Worm (Caenorhabditis elegans) whole organism, L4 larva: ENCODE results near the gene hpo-31.

Experiments used
- F10B5.3 ChIP-seq: sonication (generic microtip); optimal IDR thresholded peaks from 2 replicates; lab custom pipeline; 2016; ENCODE audit warnings: mild to moderate bottlenecking, missing genetic modification characterization, missing compliant biosample characterization
- F44E2.7 ChIP-seq: fragments of 200-800 bp; sonication (Bioruptor generic); IDR thresholded peaks from 2 replicates; pipeline ENCODE4 v2.1.2; 2022; ENCODE audit warnings: missing genetic modification characterization, missing compliant biosample characterization
- F49E8.2 ChIP-seq: sonication (generic microtip); optimal IDR thresholded peaks from 2 replicates; lab custom pipeline; 2016; ENCODE audit warnings: missing compliant biosample characterization, mild to moderate bottlenecking, missing genetic modification characterization, borderline replicate concordance
- T20F7.1 ChIP-seq: fragments of 200-800 bp; sonication (Bioruptor generic); optimal IDR thresholded peaks from 2 replicates; lab custom pipeline; 2018; ENCODE audit warnings: mild to moderate bottlenecking, missing genetic modification characterization, missing compliant biosample characterization
- Y5F2A.4 ChIP-seq: fragments of 200-800 bp; sonication (Bioruptor generic); optimal IDR thresholded peaks from 2 replicates; lab custom pipeline; 2018; ENCODE audit warnings: mild to moderate bottlenecking, missing genetic modification characterization, missing compliant biosample characterization
- aha-1 ChIP-seq: fragments of 150-350 bp; peaks from one replicate; lab custom pipeline; 2014; ENCODE audit warnings: missing biosample characterization, missing genetic modification characterization
- arid-1 ChIP-seq: fragments of 200-800 bp; sonication (Bioruptor generic); conservative IDR thresholded peaks from 2 replicates; pipeline ENCODE4 v1.3.6; 2022; ENCODE audit warnings: missing genetic modification reagents, missing genetic modification characterization, missing compliant biosample characterization
- attf-4 ChIP-seq: sonication (generic microtip); optimal IDR thresholded peaks from 3 replicates; lab custom pipeline; 2017; ENCODE audit warnings: missing biosample characterization, missing genetic modification characterization
- ceh-44 ChIP-seq: fragments of 200-800 bp; sonication (Bioruptor generic); IDR thresholded peaks from 2 replicates; pipeline ENCODE4 v1.3.6; 2022; ENCODE audit warnings: missing genetic modification reagents, missing genetic modification characterization, missing compliant biosample characterization
- ctbp-1 ChIP-seq: fragments of 200-800 bp; sonication (Bioruptor generic); IDR thresholded peaks from 2 replicates; pipeline ENCODE4 v1.3.6; 2022; ENCODE audit warnings: missing genetic modification reagents, missing genetic modification characterization, missing compliant biosample characterization
- daf-16 ChIP-seq, 3 experiments: sonication (generic microtip); optimal IDR thresholded peaks; 2 replicates each; lab custom pipeline; 2016 to 2017; ENCODE audit warnings: missing genetic modification characterization in 3 of 3, missing genetic modification reagents in 3 of 3, mild to moderate bottlenecking in 2 of 3, missing compliant biosample characterization in 2 of 3, missing biosample characterization in 1 of 3, moderate library complexity in 1 of 3
- dmd-6 ChIP-seq: fragments of 200-800 bp; sonication (Bioruptor generic); IDR thresholded peaks from 2 replicates; pipeline ENCODE4 v1.3.6; 2022; ENCODE audit warnings: missing genetic modification reagents, missing genetic modification characterization, missing compliant biosample characterization
- dpl-1 ChIP-seq: fragments of 150-350 bp; optimal IDR thresholded peaks from 2 replicates; lab custom pipeline; 2014; ENCODE audit warnings: missing biosample characterization, missing genetic modification reagents, missing genetic modification characterization
- duxl-1 ChIP-seq: sonication (generic microtip); optimal IDR thresholded peaks from 2 replicates; lab custom pipeline; 2016; ENCODE audit warnings: mild to moderate bottlenecking, missing genetic modification characterization, moderate library complexity, missing compliant biosample characterization; ENCODE audit not compliant: poor library complexity
- egl-43 ChIP-seq: fragments of 200-800 bp; sonication (Bioruptor generic); IDR thresholded peaks from 2 replicates; pipeline ENCODE4 v1.3.6; 2022; ENCODE audit warnings: missing genetic modification reagents, missing genetic modification characterization, missing compliant biosample characterization
- fos-1 ChIP-seq: fragments of 150-350 bp; optimal IDR thresholded peaks from 2 replicates; lab custom pipeline; 2014; ENCODE audit warnings: missing biosample characterization, missing genetic modification characterization
- hlh-11 ChIP-seq: fragments of 200-800 bp; sonication (Bioruptor generic); optimal IDR thresholded peaks from 2 replicates; lab custom pipeline; 2018; ENCODE audit warnings: mild to moderate bottlenecking, missing genetic modification characterization, missing compliant biosample characterization
- hmg-1.1 ChIP-seq: fragments of 200-800 bp; sonication (Bioruptor generic); IDR thresholded peaks from 2 replicates; pipeline ENCODE4 v1.3.6; 2022; ENCODE audit warnings: missing genetic modification reagents, missing genetic modification characterization, missing compliant biosample characterization
- lin-1 ChIP-seq: fragments of 200-800 bp; sonication (Bioruptor generic); IDR thresholded peaks from 2 replicates; pipeline ENCODE4 v1.3.6; 2022; ENCODE audit warnings: missing genetic modification reagents, missing genetic modification characterization, missing compliant biosample characterization
- lin-15B ChIP-seq: fragments of 150-350 bp; sonication (generic microtip); optimal IDR thresholded peaks from 3 replicates; lab custom pipeline; 2014; ENCODE audit warnings: missing biosample characterization, missing genetic modification characterization
- lin-29 ChIP-seq: fragments of 200-800 bp; sonication (Bioruptor generic); IDR thresholded peaks from 2 replicates; pipeline ENCODE4 v1.3.6; 2022; ENCODE audit warnings: missing genetic modification reagents, missing genetic modification characterization, missing compliant biosample characterization
- lin-38 ChIP-seq: fragments of 200-800 bp; sonication (Bioruptor generic); IDR thresholded peaks from 2 replicates; pipeline ENCODE4 v1.3.6; 2022; ENCODE audit warnings: missing genetic modification reagents, missing genetic modification characterization, missing compliant biosample characterization
- madf-9 ChIP-seq: fragments of 200-800 bp; sonication (Bioruptor generic); conservative IDR thresholded peaks from 2 replicates; pipeline ENCODE4 v1.3.6; 2022; ENCODE audit warnings: missing genetic modification reagents, missing genetic modification characterization, missing compliant biosample characterization
- mdl-1 ChIP-seq, 2 experiments: fragments of 150-350 bp in 1 of 2; sonication (generic microtip) in 1 of 2; optimal IDR thresholded peaks; 2 replicates each; lab custom pipeline; 2014 to 2017; ENCODE audit warnings: missing biosample characterization in 2 of 2, missing genetic modification characterization in 2 of 2
- mdt-29 ChIP-seq: fragments of 200-800 bp; sonication (Bioruptor generic); IDR thresholded peaks from 2 replicates; pipeline ENCODE4 v1.3.6; 2022; ENCODE audit warnings: missing genetic modification reagents, missing genetic modification characterization, missing compliant biosample characterization
- mes-2 ChIP-seq: sonication (generic microtip); optimal IDR thresholded peaks from 2 replicates; lab custom pipeline; 2016; ENCODE audit warnings: missing genotype, mild to moderate bottlenecking, missing genetic modification characterization, missing compliant biosample characterization; ENCODE audit not compliant: poor library complexity, severe bottlenecking
- mxl-2 ChIP-seq: fragments of 200-800 bp; sonication (Bioruptor generic); conservative IDR thresholded peaks from 2 replicates; pipeline ENCODE4 v1.3.6; 2022; ENCODE audit warnings: missing genetic modification reagents, missing genetic modification characterization, missing compliant biosample characterization
- mxl-3 ChIP-seq: fragments of 200-800 bp; sonication (Bioruptor generic); optimal IDR thresholded peaks from 2 replicates; lab custom pipeline; 2018; ENCODE audit warnings: mild to moderate bottlenecking, missing genetic modification characterization, missing compliant biosample characterization
- nhr-10 ChIP-seq: fragments of 150-350 bp; optimal IDR thresholded peaks from 2 replicates; lab custom pipeline; 2014; ENCODE audit warnings: missing biosample characterization, missing genetic modification characterization
- nhr-102 ChIP-seq: sonication (generic microtip); optimal IDR thresholded peaks from 2 replicates; lab custom pipeline; 2016; ENCODE audit warnings: mild to moderate bottlenecking, missing genetic modification characterization, moderate library complexity, missing compliant biosample characterization
- nhr-11 ChIP-seq: fragments of 150-350 bp; optimal IDR thresholded peaks from 2 replicates; lab custom pipeline; 2014; ENCODE audit warnings: missing biosample characterization, missing genetic modification characterization
- nhr-28 ChIP-seq: fragments of 150-350 bp; optimal IDR thresholded peaks from 2 replicates; lab custom pipeline; 2014; ENCODE audit warnings: missing biosample characterization, missing genetic modification characterization
- nhr-41 ChIP-seq: fragments of 200-800 bp; sonication (Bioruptor generic); IDR thresholded peaks from 2 replicates; pipeline ENCODE4 v1.3.6; 2022; ENCODE audit warnings: missing genetic modification reagents, missing genetic modification characterization, missing compliant biosample characterization
- nhr-48 ChIP-seq: sonication (generic microtip); optimal IDR thresholded peaks from 2 replicates; lab custom pipeline; 2016; ENCODE audit warnings: mild to moderate bottlenecking, missing genetic modification characterization, missing compliant biosample characterization
- nhr-77 ChIP-seq: fragments of 150-350 bp; optimal IDR thresholded peaks from 2 replicates; lab custom pipeline; 2014; ENCODE audit warnings: missing biosample characterization, missing genetic modification characterization
- pha-4 ChIP-seq, 2 experiments: fragments of 150-350 bp in 1 of 2; fragments of 200-800 bp in 1 of 2; sonication (Bioruptor generic) in 1 of 2; IDR thresholded peaks in 1 of 2; optimal IDR thresholded peaks in 1 of 2; 2 replicates each; pipeline versions ENCODE4 v1.3.6 to Lab custom; 2014 to 2022; ENCODE audit warnings: missing genetic modification characterization in 2 of 2, missing genetic modification reagents in 2 of 2, missing biosample characterization in 1 of 2, missing compliant biosample characterization in 1 of 2
- rbr-2 ChIP-seq: sonication (generic microtip); optimal IDR thresholded peaks from 2 replicates; lab custom pipeline; 2016; ENCODE audit warnings: missing genotype, missing genetic modification characterization, missing compliant biosample characterization
- set-16 ChIP-seq: fragments of 200-800 bp; sonication (Bioruptor generic); IDR thresholded peaks from 2 replicates; pipeline ENCODE4 v1.3.6; 2022; ENCODE audit warnings: missing genetic modification reagents, missing genetic modification characterization, missing compliant biosample characterization
- skn-1 ChIP-seq: fragments of 150-350 bp; optimal IDR thresholded peaks from 2 replicates; lab custom pipeline; 2014; ENCODE audit warnings: missing biosample characterization, missing genetic modification characterization
- snpc-1.2 ChIP-seq: fragments of 200-800 bp; sonication (Bioruptor generic); IDR thresholded peaks from 2 replicates; pipeline ENCODE4 v1.3.6; 2022; ENCODE audit warnings: missing genetic modification reagents, missing genetic modification characterization, missing compliant biosample characterization
- spr-3 ChIP-seq: fragments of 200-800 bp; sonication (Bioruptor generic); optimal IDR thresholded peaks from 2 replicates; lab custom pipeline; 2018; ENCODE audit warnings: mild to moderate bottlenecking, missing genetic modification characterization, missing compliant biosample characterization
- tag-97 ChIP-seq: fragments of 200-800 bp; sonication (Bioruptor generic); IDR thresholded peaks from 2 replicates; pipeline ENCODE4 v1.3.6; 2022; ENCODE audit warnings: missing genetic modification characterization, missing compliant biosample characterization
- tra-1 ChIP-seq: fragments of 200-800 bp; sonication (Bioruptor generic); IDR thresholded peaks from 2 replicates; pipeline ENCODE4 v1.3.6; 2022; ENCODE audit warnings: missing genetic modification reagents, missing genetic modification characterization, missing compliant biosample characterization
- unc-130 ChIP-seq: sonication (generic microtip); optimal IDR thresholded peaks from 2 replicates; lab custom pipeline; 2016; ENCODE audit warnings: missing genetic modification reagents, missing genetic modification characterization, missing compliant biosample characterization
- unc-62 ChIP-seq, 3 experiments: fragments of 150-350 bp in 1 of 3; sonication (generic microtip); optimal IDR thresholded peaks in 2 of 3; peaks in 1 of 3; 1 replicate in 1 of 3; 2 replicates in 2 of 3; lab custom pipeline; 2014 to 2017; ENCODE audit warnings: missing biosample characterization in 3 of 3, missing genetic modification characterization in 3 of 3, missing genetic modification reagents in 3 of 3, missing genotype in 1 of 3
- vab-7 ChIP-seq: fragments of 200-800 bp; sonication (Bioruptor generic); IDR thresholded peaks from 2 replicates; pipeline ENCODE4 v1.3.6; 2022; ENCODE audit warnings: missing genetic modification reagents, missing genetic modification characterization, missing compliant biosample characterization
- zip-11 ChIP-seq: fragments of 200-800 bp; sonication (Bioruptor generic); IDR thresholded peaks from 2 replicates; pipeline ENCODE4 v1.3.6; 2022; ENCODE audit warnings: missing genetic modification characterization, missing compliant biosample characterization
- zip-2 ChIP-seq: fragments of 150-350 bp; optimal IDR thresholded peaks from 2 replicates; lab custom pipeline; 2014; ENCODE audit warnings: missing biosample characterization, missing genetic modification characterization

The hpo-31 gene

DNA sequence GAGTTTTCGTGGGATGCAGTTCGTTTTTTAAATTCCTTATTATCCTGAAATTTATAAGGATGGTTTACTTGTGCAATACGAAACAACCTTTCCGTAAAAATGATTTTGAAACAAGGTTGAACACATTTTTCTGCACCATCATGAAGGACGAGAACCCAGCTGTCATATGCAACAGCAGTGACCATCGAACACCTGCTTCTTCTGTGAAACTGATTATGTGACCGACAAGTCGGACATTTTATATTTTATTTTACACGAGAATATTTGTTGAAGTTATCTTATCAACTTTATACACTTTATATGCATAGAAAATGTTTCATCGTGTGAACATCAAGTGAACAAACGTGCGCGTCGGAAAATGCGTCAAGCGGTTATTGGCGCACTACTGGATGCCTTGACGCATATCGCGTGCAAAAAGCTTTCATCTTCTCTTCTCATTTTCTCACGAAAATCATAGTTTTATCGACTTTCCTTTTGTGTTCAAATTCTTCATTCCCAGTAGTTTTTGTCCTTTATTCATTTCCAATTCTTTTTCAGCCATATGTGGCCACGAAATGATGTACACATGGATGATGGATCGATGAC, 3.9 kb upstream of the hpo-31 start, which contains the start of gene sel-10:
Gene sel-10 (plus strand): TSS at position 538 of the 585 bp plus-strand sequence.
- TF ChIP-seq unc-130 (GFP tag; lab: Kevin White, UChicago) (no peak), snpc-1.2 (no peak), dmd-6 (peak; percentile 70), Y5F2A.4 (GFP tag; lab: Kevin White, UChicago) (no peak), nhr-77 (tag; lab: Kevin White, UChicago) (no peak), ctbp-1 (GFP tag; lab: Robert Waterston, UW) (no peak), rbr-2 (tag; lab: Kevin White, UChicago) (peak; percentile 74), F49E8.2 (tag; lab: Kevin White, UChicago) (no peak), nhr-28 (tag; lab: Kevin White, UChicago) (peak; percentile 52), lin-1 (GFP tag; lab: Robert Waterston, UW) (no peak), mxl-3 (GFP tag; lab: Kevin White, UChicago) (peak; percentile 57), tra-1 (GFP tag; lab: Robert Waterston, UW) (no peak), nhr-10 (no peak), mxl-2 (GFP tag; lab: Robert Waterston, UW) (no peak), mdl-1 (tag; optimal IDR thresholded peaks at IDR 0.05; lab: Kevin White, UChicago) (no peak), egl-43 (GFP tag; lab: Robert Waterston, UW) (no peak), tag-97 (no peak), zip-2 (tag; lab: Kevin White, UChicago) (no peak), lin-29 (GFP tag; lab: Robert Waterston, UW) (no peak), mes-2 (tag; lab: Kevin White, UChicago) (peak; percentile 84), mdt-29 (GFP tag; lab: Robert Waterston, UW) (no peak), hmg-1.1 (0 out of 2 replicates have a peak, but pooled peaks have one; percentile 59), fos-1 (tag; lab: Kevin White, UChicago) (no peak), spr-3 (GFP tag; lab: Kevin White, UChicago) (no peak), nhr-11 (tag; lab: Kevin White, UChicago) (peak; percentile 60), madf-9 (GFP tag; lab: Robert Waterston, UW) (no peak), T20F7.1 (peak; percentile 67), vab-7 (GFP tag; lab: Robert Waterston, UW) (no peak), skn-1 (tag; lab: Kevin White, UChicago) (no peak), set-16 (GFP tag; lab: Robert Waterston, UW) (no peak), ceh-44 (GFP tag; lab: Robert Waterston, UW) (no peak), lin-15B (tag; lab: Kevin White, UChicago) (no peak), arid-1 (GFP tag; lab: Robert Waterston, UW) (0 out of 2 replicates have a peak, but pooled peaks have one; percentile 33), dpl-1 (GFP tag; lab: Kevin White, UChicago) (peak; percentile 76), aha-1 (peak; percentile 98), daf-16 (GFP tag; optimal IDR thresholded peaks at IDR 0.05; lab: Kevin White, UChicago) (no peak), daf-16 (tag; optimal IDR thresholded peaks at IDR 0.05; lab: Kevin White, UChicago) (peak; percentile 38), F44E2.7 (GFP tag; lab: Robert Waterston, UW) (no peak), hlh-11 (tag; lab: Kevin White, UChicago) (no peak), duxl-1 (tag; lab: Kevin White, UChicago) (peak; percentile 66), zip-11 (GFP tag; lab: Robert Waterston, UW) (no peak), F10B5.3 (tag; lab: Kevin White, UChicago) (peak; percentile 23), nhr-41 (GFP tag; lab: Robert Waterston, UW) (no peak), nhr-102 (tag; lab: Kevin White, UChicago) (no peak), nhr-48 (peak; percentile 36), lin-38 (GFP tag; lab: Robert Waterston, UW) (no peak), attf-4 (tag; lab: Kevin White, UChicago) (no peak), pha-4 (GFP tag; IDR thresholded peaks at IDR 0.05; lab: Robert Waterston, UW) (peak; percentile 30; the same call in 1 of the 2 replicates), pha-4 (tag; optimal IDR thresholded peaks at IDR 0.05; lab: Kevin White, UChicago) (peak; percentile 47), unc-62 (GFP tag; optimal IDR thresholded peaks at IDR 0.05 in 1 of 2; lab: Kevin White, UChicago) (peak in 1 of 2 experiments; percentile 59), unc-62 (tag; optimal IDR thresholded peaks at IDR 0.05; lab: Kevin White, UChicago) (no peak)
